Fruit fly (Drosophila melanogaster): ENCODE results near the gene CG11898.

Gene CG11898

dm6 chr3R:29207012-29207656, 41.7 kb downstream of the CG11898 start:
- TF ChIP-seq Mio (GFP tag; optimal IDR thresholded peaks at IDR 0.05) (no peak), sv (GFP tag; optimal IDR thresholded peaks at IDR 0.05) (no peak), CG9705 (GFP tag; optimal IDR thresholded peaks at IDR 0.05) (peak; percentile 86), OdsH (GFP tag; optimal IDR thresholded peaks at IDR 0.05) (peak; percentile 82), jim (GFP tag; optimal IDR thresholded peaks at IDR 0.05) (no peak), br (GFP tag; optimal IDR thresholded peaks at IDR 0.05) (peak; percentile 63), Rel (GFP tag; optimal IDR thresholded peaks at IDR 0.05) (no peak), Rel (tag; optimal IDR thresholded peaks at IDR 0.05) (peak; percentile 68), dmrt93B (GFP tag; optimal IDR thresholded peaks at IDR 0.05) (peak; percentile 80), lola (GFP tag; optimal IDR thresholded peaks at IDR 0.05) (no peak), fru (GFP tag; optimal IDR thresholded peaks at IDR 0.05) (peak; percentile 80), ey (GFP tag; optimal IDR thresholded peaks at IDR 0.05) (peak; percentile 72), brk (GFP tag; optimal IDR thresholded peaks at IDR 0.05) (peak; percentile 52), CrebA (GFP tag; optimal IDR thresholded peaks at IDR 0.05; ENCODE audit: borderline replicate concordance) (no peak), Sp1 (GFP tag; optimal IDR thresholded peaks at IDR 0.05) (peak; percentile 88), CG32264 (GFP tag; optimal IDR thresholded peaks at IDR 0.05) (no peak), GATAd (GFP tag; optimal IDR thresholded peaks at IDR 0.05) (no peak), sage (GFP tag; optimal IDR thresholded peaks at IDR 0.05) (peak; percentile 76), rgr (GFP tag; optimal IDR thresholded peaks at IDR 0.05) (peak; percentile 80), Abd-B (GFP tag; optimal IDR thresholded peaks at IDR 0.05) (no peak), dsf (GFP tag; optimal IDR thresholded peaks at IDR 0.05; ENCODE audit: borderline replicate concordance) (peak; percentile 42), Dfd (GFP tag; optimal IDR thresholded peaks at IDR 0.05) (peak; percentile 55), Hr83 (GFP tag; optimal IDR thresholded peaks at IDR 0.05; ENCODE audit: poor library complexity, severe bottlenecking) (no peak), Dif (GFP tag; optimal IDR thresholded peaks at IDR 0.05; ENCODE audit: partially characterized antibody) (no peak), Vsx2 (GFP tag; optimal IDR thresholded peaks at IDR 0.05; ENCODE audit: partially characterized antibody) (no peak), Jra (GFP tag; optimal IDR thresholded peaks at IDR 0.05) (peak; percentile 9), pan (optimal IDR thresholded peaks at IDR 0.05) (no peak), tai (GFP tag; optimal IDR thresholded peaks at IDR 0.05) (no peak), woc (GFP tag; optimal IDR thresholded peaks at IDR 0.05) (peak; percentile 50), Hr78 (GFP tag; optimal IDR thresholded peaks at IDR 0.05) (no peak), foxo (GFP tag; optimal IDR thresholded peaks at IDR 0.05) (peak in 1 of 2 experiments; percentile 85), HLH106 (tag; optimal IDR thresholded peaks at IDR 0.05) (peak; percentile 92), Hnf4 (GFP tag; optimal IDR thresholded peaks at IDR 0.05) (peak; percentile 74), dl (GFP tag; optimal IDR thresholded peaks at IDR 0.05; ENCODE audit: insufficient read depth in 1 of 2, partially characterized antibody in 2 of 2) (peak in 1 of 2 experiments; percentile 18), psq (GFP tag; optimal IDR thresholded peaks at IDR 0.05) (peak; percentile 91), h (GFP tag; optimal IDR thresholded peaks at IDR 0.05) (peak; percentile 87), Myc (optimal IDR thresholded peaks at IDR 0.05) (no peak), N (GFP tag; optimal IDR thresholded peaks at IDR 0.05) (peak; percentile 56), usp (GFP tag; optimal IDR thresholded peaks at IDR 0.05) (no peak)

- no peak for TF ChIP-seq Myc (optimal IDR thresholded peaks at IDR 0.05)
- no peak for TF ChIP-seq pan (optimal IDR thresholded peaks at IDR 0.05)
- TF ChIP-seq woc (GFP tag; optimal IDR thresholded peaks at IDR 0.05), result peak; percentile 11
- TF ChIP-seq Jra (GFP tag; optimal IDR thresholded peaks at IDR 0.05), result no peak
- peak; percentile 61 for TF ChIP-seq fru (GFP tag; optimal IDR thresholded peaks at IDR 0.05)
- TF ChIP-seq lola (GFP tag; optimal IDR thresholded peaks at IDR 0.05), result no peak
- no peak for TF ChIP-seq CrebA (GFP tag; optimal IDR thresholded peaks at IDR 0.05; ENCODE audit: borderline replicate concordance)
- peak; percentile 40 for TF ChIP-seq rgr (GFP tag; optimal IDR thresholded peaks at IDR 0.05)
- no peak for TF ChIP-seq Rel (GFP tag; optimal IDR thresholded peaks at IDR 0.05)
- no peak for TF ChIP-seq Rel (tag; optimal IDR thresholded peaks at IDR 0.05)
- no peak for TF ChIP-seq GATAd (GFP tag; optimal IDR thresholded peaks at IDR 0.05)
- peak; percentile 27 for TF ChIP-seq HLH106 (tag; optimal IDR thresholded peaks at IDR 0.05)
- no peak for TF ChIP-seq Dif (GFP tag; optimal IDR thresholded peaks at IDR 0.05; ENCODE audit: partially characterized antibody)
- no peak for TF ChIP-seq dsf (GFP tag; optimal IDR thresholded peaks at IDR 0.05; ENCODE audit: borderline replicate concordance)
- TF ChIP-seq br (GFP tag; optimal IDR thresholded peaks at IDR 0.05), result peak; percentile 60
- TF ChIP-seq OdsH (GFP tag; optimal IDR thresholded peaks at IDR 0.05), result no peak
- no peak for TF ChIP-seq usp (GFP tag; optimal IDR thresholded peaks at IDR 0.05)
- no peak for TF ChIP-seq sage (GFP tag; optimal IDR thresholded peaks at IDR 0.05)
- TF ChIP-seq Dfd (GFP tag; optimal IDR thresholded peaks at IDR 0.05), result no peak
- no peak for TF ChIP-seq Vsx2 (GFP tag; optimal IDR thresholded peaks at IDR 0.05; ENCODE audit: partially characterized antibody)
- no peak for TF ChIP-seq jim (GFP tag; optimal IDR thresholded peaks at IDR 0.05)
- TF ChIP-seq psq (GFP tag; optimal IDR thresholded peaks at IDR 0.05), result peak; percentile 5
- TF ChIP-seq dl (GFP tag; optimal IDR thresholded peaks at IDR 0.05; ENCODE audit: insufficient read depth in 1 of 2, partially characterized antibody in 2 of 2), result no peak
- no peak for TF ChIP-seq Hr83 (GFP tag; optimal IDR thresholded peaks at IDR 0.05; ENCODE audit: poor library complexity, severe bottlenecking)
- peak; percentile 37 for TF ChIP-seq ey (GFP tag; optimal IDR thresholded peaks at IDR 0.05)
- TF ChIP-seq Sp1 (GFP tag; optimal IDR thresholded peaks at IDR 0.05), result peak; percentile 26
- no peak for TF ChIP-seq Abd-B (GFP tag; optimal IDR thresholded peaks at IDR 0.05)
- no peak for TF ChIP-seq CG32264 (GFP tag; optimal IDR thresholded peaks at IDR 0.05)
- no peak for TF ChIP-seq tai (GFP tag; optimal IDR thresholded peaks at IDR 0.05)
- peak; percentile 45 for TF ChIP-seq h (GFP tag; optimal IDR thresholded peaks at IDR 0.05)
- TF ChIP-seq sv (GFP tag; optimal IDR thresholded peaks at IDR 0.05), result peak; percentile 6
- no peak for TF ChIP-seq N (GFP tag; optimal IDR thresholded peaks at IDR 0.05)
- TF ChIP-seq Mio (GFP tag; optimal IDR thresholded peaks at IDR 0.05), result no peak
- TF ChIP-seq Hr78 (GFP tag; optimal IDR thresholded peaks at IDR 0.05), result no peak
- peak; percentile 12 for TF ChIP-seq Hnf4 (GFP tag; optimal IDR thresholded peaks at IDR 0.05)
- peak in 1 of 2 experiments; percentile 55 for TF ChIP-seq foxo (GFP tag; optimal IDR thresholded peaks at IDR 0.05)
- TF ChIP-seq brk (GFP tag; optimal IDR thresholded peaks at IDR 0.05), result no peak
- no peak for TF ChIP-seq dmrt93B (GFP tag; optimal IDR thresholded peaks at IDR 0.05)
- no peak for TF ChIP-seq CG9705 (GFP tag; optimal IDR thresholded peaks at IDR 0.05)
Measured at dm6 chr3R:29207996-29208395, 42.6 kb downstream of the CG11898 start.

Data from whole organism, wandering third instar larva.